Fruit fly (Drosophila melanogaster) whole organism, pupa: ENCODE data around the gene CG14400.

Experiments used
- CG9948 ChIP-seq: fragments of 200-800 bp; sonication (Bioruptor generic); optimal IDR thresholded peaks from 2 replicates; lab custom pipeline; 2018; ENCODE audit warnings: missing biosample characterization, mild to moderate bottlenecking, missing genetic modification characterization, moderate library complexity
- Snoo ChIP-seq: fragments of 200-800 bp; sonication (Bioruptor generic); optimal IDR thresholded peaks from 3 replicates; lab custom pipeline; 2017; ENCODE audit warnings: missing biosample characterization, mild to moderate bottlenecking, missing genetic modification characterization, inconsistent platforms
- fd96Ca ChIP-seq: fragments of 200-800 bp; sonication (Bioruptor generic); IDR thresholded peaks from 3 replicates; pipeline ENCODE4 v1.3.6; 2022; ENCODE audit warnings: missing biosample characterization, missing genetic modification characterization
- rn ChIP-seq: fragments of 200-800 bp; sonication (Bioruptor generic); IDR thresholded peaks from 2 replicates; pipeline ENCODE4 v1.3.6; 2022; ENCODE audit warnings: missing biosample characterization, missing genetic modification characterization

DNA sequence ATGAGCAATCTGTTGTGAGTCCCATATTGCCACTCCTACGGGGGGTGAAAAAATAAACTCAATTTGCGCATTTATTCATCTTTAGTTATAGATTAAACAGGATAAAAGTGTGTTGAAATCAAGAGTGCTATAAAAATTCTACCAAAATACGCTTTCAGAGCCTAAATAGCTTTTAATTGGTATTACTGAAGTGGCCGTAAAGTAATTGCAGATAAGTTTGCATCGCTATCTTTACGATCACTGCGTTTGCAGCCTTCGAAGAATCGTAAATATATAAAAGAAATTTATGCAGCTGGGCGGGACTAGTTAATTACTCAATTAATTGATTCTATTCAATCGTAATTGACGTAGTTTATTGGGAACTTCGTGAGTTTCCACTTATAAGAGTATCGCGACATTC lies 29.6 kb upstream of the CG14400 start:
- TF ChIP-seq CG9948 (tag; lab: Kevin White, UChicago) (no peak), fd96Ca (GFP tag; lab: Robert Waterston, UW) (no peak), Snoo (tag; lab: Kevin White, UChicago) (no peak), rn (GFP tag; lab: Robert Waterston, UW) (no peak)
